ENCODE assay signal across 2 fruit fly cellular contexts in the genomic region with DNA sequence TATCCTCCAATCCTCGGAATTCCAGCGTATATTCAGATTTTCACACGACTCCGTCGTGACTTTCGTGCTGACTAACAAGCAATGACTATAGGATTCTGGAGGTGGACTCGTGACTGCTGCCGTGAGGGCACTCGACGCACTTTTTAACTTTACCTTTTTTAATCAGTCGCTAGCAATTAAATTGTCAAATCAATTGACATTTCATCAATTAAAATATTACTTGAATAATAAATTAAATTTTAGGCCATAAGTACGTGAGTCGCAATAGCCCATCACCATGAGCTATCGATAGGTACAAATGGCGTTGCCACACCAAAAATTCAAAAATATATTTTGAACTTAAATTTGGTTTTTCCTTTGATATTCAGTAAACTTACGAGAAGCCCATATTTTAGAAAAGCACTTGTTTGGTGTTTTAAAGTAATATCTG.
TF ChIP-seq lines count a peak whose summit lies in the region.

A gene (minus strand): TSS at position 87 of the 430 bp plus-strand sequence.

TF ChIP-seq in whole organism, embryonic, 481 proteins besides CTCF, POLR2A, EP300 and RAD21 (continued from another document and continues in another):
- TF ChIP-seq CG10431 (GFP tag; optimal IDR thresholded peaks at IDR 0.05; lab: Kevin White, UChicago): peak; percentile 52
- TF ChIP-seq Optix (GFP tag; IDR thresholded peaks at IDR 0.05; lab: Robert Waterston, UW): peak; percentile 98
- TF ChIP-seq sc (optimal IDR thresholded peaks at IDR 0.05; lab: Kevin White, UChicago): no peak
- peak; percentile 86 for TF ChIP-seq sc (GFP tag; optimal IDR thresholded peaks at IDR 0.05; lab: Kevin White, UChicago)
- TF ChIP-seq CG14014 (GFP tag; IDR thresholded peaks at IDR 0.05; lab: Robert Waterston, UW): peak; percentile 89
- TF ChIP-seq caup (GFP tag; optimal IDR thresholded peaks at IDR 0.05; lab: Kevin White, UChicago; ENCODE audit: severe bottlenecking): peak; percentile 91
- peak; percentile 79 for TF ChIP-seq Ada2b (GFP tag; IDR thresholded peaks at IDR 0.05; lab: Robert Waterston, UW)
- peak; percentile 80 for TF ChIP-seq Fer3 (tag; optimal IDR thresholded peaks at IDR 0.05; lab: Kevin White, UChicago)
- peak; percentile 82 for TF ChIP-seq Atf6 (GFP tag; IDR thresholded peaks at IDR 0.05; lab: Robert Waterston, UW)
- peak; percentile 99 for TF ChIP-seq Ets65A (GFP tag; lab: Kevin White, UChicago)
- TF ChIP-seq CoRest (tag; optimal IDR thresholded peaks at IDR 0.05; lab: Kevin White, UChicago): peak; percentile 93
- peak; percentile 36; the same call in 1 of the 2 replicates for TF ChIP-seq CG10321 (GFP tag; IDR thresholded peaks at IDR 0.05; lab: Robert Waterston, UW)
- TF ChIP-seq Usf (GFP tag; optimal IDR thresholded peaks at IDR 0.05; lab: Kevin White, UChicago): peak; percentile 66
- TF ChIP-seq Hmx (GFP tag; optimal IDR thresholded peaks at IDR 0.05; lab: Kevin White, UChicago): peak; percentile 81
- peak; percentile 61 for TF ChIP-seq fd102C (GFP tag; optimal IDR thresholded peaks at IDR 0.05; lab: Kevin White, UChicago)
- peak; percentile 93 for TF ChIP-seq ems (GFP tag; optimal IDR thresholded peaks at IDR 0.05; lab: Kevin White, UChicago)
- peak; percentile 84 for TF ChIP-seq CG9437 (GFP tag; optimal IDR thresholded peaks at IDR 0.05; lab: Kevin White, UChicago)
- peak; percentile 44 for TF ChIP-seq CG6683 (GFP tag; optimal IDR thresholded peaks at IDR 0.05; lab: Kevin White, UChicago)
- peak; percentile 65 for TF ChIP-seq CG6854 (GFP tag; optimal IDR thresholded peaks at IDR 0.05; lab: Kevin White, UChicago)
- TF ChIP-seq CG5245 (GFP tag; optimal IDR thresholded peaks at IDR 0.05; lab: Kevin White, UChicago): peak; percentile 62
- no peak for TF ChIP-seq Tbp (GFP tag; optimal IDR thresholded peaks at IDR 0.05; lab: Kevin White, UChicago)
- TF ChIP-seq CG8089 (GFP tag; optimal IDR thresholded peaks at IDR 0.05; lab: Kevin White, UChicago): peak; percentile 85
- peak; percentile 91 for TF ChIP-seq Oli (tag; optimal IDR thresholded peaks at IDR 0.05; lab: Kevin White, UChicago)
- no peak for TF ChIP-seq Hr78 (GFP tag; optimal IDR thresholded peaks at IDR 0.05; lab: Kevin White, UChicago)
- peak; percentile 97 for TF ChIP-seq zfh2 (GFP tag; optimal IDR thresholded peaks at IDR 0.05; lab: Kevin White, UChicago)
- TF ChIP-seq CG7786 (GFP tag; optimal IDR thresholded peaks at IDR 0.05; lab: Kevin White, UChicago): peak; percentile 94
- peak; percentile 79 for TF ChIP-seq CG3065 (GFP tag; optimal IDR thresholded peaks at IDR 0.05; lab: Kevin White, UChicago)
- peak; percentile 94 for TF ChIP-seq Gug (GFP tag; IDR thresholded peaks at IDR 0.05; lab: Robert Waterston, UW)
- peak; percentile 92 for TF ChIP-seq CG7372 (GFP tag; IDR thresholded peaks at IDR 0.05; lab: Robert Waterston, UW)
- TF ChIP-seq HLH54F (GFP tag; optimal IDR thresholded peaks at IDR 0.05; lab: Kevin White, UChicago): peak; percentile 96
- no peak for TF ChIP-seq pan (optimal IDR thresholded peaks at IDR 0.05; lab: Kevin White, UChicago)
- TF ChIP-seq pan (GFP tag; optimal IDR thresholded peaks at IDR 0.05 in 1 of 2, IDR thresholded peaks at IDR 0.05 in 1 of 2): peak in 1 of 2 experiments; percentile 87
- TF ChIP-seq so (GFP tag; IDR thresholded peaks at IDR 0.05; lab: Robert Waterston, UW): peak; percentile 84; the same call in 2 of the 3 replicates
- TF ChIP-seq Jarid2 (GFP tag; optimal IDR thresholded peaks at IDR 0.05; lab: Kevin White, UChicago): peak; percentile 46
- peak; percentile 87 for TF ChIP-seq fd96Cb (tag; optimal IDR thresholded peaks at IDR 0.05; lab: Kevin White, UChicago)
- peak; percentile 81 for TF ChIP-seq Max (GFP tag; optimal IDR thresholded peaks at IDR 0.05; lab: Kevin White, UChicago)
- peak; percentile 84 for TF ChIP-seq Mrtf (GFP tag; IDR thresholded peaks at IDR 0.05; lab: Robert Waterston, UW)
- peak; percentile 76 for TF ChIP-seq ERR (GFP tag; optimal IDR thresholded peaks at IDR 0.05; lab: Kevin White, UChicago)
- no peak for TF ChIP-seq br (optimal IDR thresholded peaks at IDR 0.05; lab: Kevin White, UChicago)
- no peak for TF ChIP-seq Trl (optimal IDR thresholded peaks at IDR 0.05; lab: Kevin White, UChicago)
- peak; percentile 89 for TF ChIP-seq Trl (GFP tag; optimal IDR thresholded peaks at IDR 0.05; lab: Kevin White, UChicago)
- TF ChIP-seq CG6175 (GFP tag; IDR thresholded peaks at IDR 0.05; lab: Robert Waterston, UW): peak; percentile 70; the same call in 2 of the 3 replicates
- TF ChIP-seq CG12942 (GFP tag; optimal IDR thresholded peaks at IDR 0.05; lab: Kevin White, UChicago): peak; percentile 98
- TF ChIP-seq Dbx (GFP tag; IDR thresholded peaks at IDR 0.05; lab: Robert Waterston, UW): peak; percentile 95
- peak; percentile 95 for TF ChIP-seq tna (GFP tag; IDR thresholded peaks at IDR 0.05; lab: Robert Waterston, UW; ENCODE audit: partially characterized antibody)
- TF ChIP-seq luna (GFP tag; optimal IDR thresholded peaks at IDR 0.05; lab: Kevin White, UChicago): no peak
- peak; percentile 94 for TF ChIP-seq CG12659 (GFP tag; optimal IDR thresholded peaks at IDR 0.05; lab: Kevin White, UChicago)
- TF ChIP-seq CG13287 (GFP tag; IDR thresholded peaks at IDR 0.05; lab: Robert Waterston, UW; ENCODE audit: partially characterized antibody): peak; percentile 100
- peak; percentile 57 for TF ChIP-seq odd (GFP tag; optimal IDR thresholded peaks at IDR 0.05; lab: Kevin White, UChicago)
- TF ChIP-seq NK7.1 (GFP tag; optimal IDR thresholded peaks at IDR 0.05; lab: Kevin White, UChicago): peak; percentile 82
- TF ChIP-seq bowl (GFP tag; IDR thresholded peaks at IDR 0.05; lab: Robert Waterston, UW): peak; percentile 90
- TF ChIP-seq HmgD (GFP tag; optimal IDR thresholded peaks at IDR 0.05; lab: Kevin White, UChicago): peak; percentile 86
- peak; percentile 89 to 98 for TF ChIP-seq dpn (GFP tag; optimal IDR thresholded peaks at IDR 0.05; lab: Kevin White, UChicago)
- TF ChIP-seq CG6791 (GFP tag; IDR thresholded peaks at IDR 0.05; lab: Robert Waterston, UW; ENCODE audit: partially characterized antibody): peak; percentile 97
- TF ChIP-seq jumu (GFP tag; optimal IDR thresholded peaks at IDR 0.05; lab: Kevin White, UChicago): peak; percentile 88
- peak; percentile 12 for TF ChIP-seq CG9797 (GFP tag; optimal IDR thresholded peaks at IDR 0.05; lab: Kevin White, UChicago)
- TF ChIP-seq dmrt11E (tag; optimal IDR thresholded peaks at IDR 0.05; lab: Kevin White, UChicago): peak; percentile 96
- TF ChIP-seq Hr3 (GFP tag; optimal IDR thresholded peaks at IDR 0.05; lab: Kevin White, UChicago): peak; percentile 98
- TF ChIP-seq gce (GFP tag; IDR thresholded peaks at IDR 0.05; lab: Robert Waterston, UW): 0 out of 3 replicates have a peak, but pooled peaks have one; percentile 35
- TF ChIP-seq CG1647 (GFP tag; optimal IDR thresholded peaks at IDR 0.05; lab: Kevin White, UChicago): peak; percentile 84
- peak; percentile 98 for TF ChIP-seq BEAF-32 (GFP tag; optimal IDR thresholded peaks at IDR 0.05; lab: Kevin White, UChicago)
- peak; percentile 85 for TF ChIP-seq CG32767 (GFP tag; IDR thresholded peaks at IDR 0.05; lab: Robert Waterston, UW)

TF ChIP-seq in whole organism, prepupa, 60 proteins besides CTCF, POLR2A, EP300 and RAD21 (continued from another document):
- peak; percentile 62 for TF ChIP-seq CG4318 (GFP tag; optimal IDR thresholded peaks at IDR 0.05; lab: Kevin White, UChicago)
- TF ChIP-seq fd85E (GFP tag; optimal IDR thresholded peaks at IDR 0.05; lab: Kevin White, UChicago): no peak
- TF ChIP-seq CG6163 (GFP tag; IDR thresholded peaks at IDR 0.05; lab: Robert Waterston, UW): peak; percentile 85
- peak; percentile 90 for TF ChIP-seq Smox (GFP tag; optimal IDR thresholded peaks at IDR 0.05; lab: Kevin White, UChicago)
- peak; percentile 59 for TF ChIP-seq Hr38 (GFP tag; optimal IDR thresholded peaks at IDR 0.05; lab: Kevin White, UChicago)
- peak; percentile 90 for TF ChIP-seq Lpt (GFP tag; optimal IDR thresholded peaks at IDR 0.05; lab: Kevin White, UChicago)
- peak; percentile 87 for TF ChIP-seq eg (GFP tag; IDR thresholded peaks at IDR 0.05; lab: Robert Waterston, UW)
- peak; percentile 80 for TF ChIP-seq CG34406 (GFP tag; optimal IDR thresholded peaks at IDR 0.05; lab: Kevin White, UChicago)
- peak; percentile 95 for TF ChIP-seq Sox102F (GFP tag; optimal IDR thresholded peaks at IDR 0.05; lab: Kevin White, UChicago)
- peak; percentile 77 for TF ChIP-seq Gug (GFP tag; IDR thresholded peaks at IDR 0.05; lab: Robert Waterston, UW)
